Worm (Caenorhabditis elegans) whole organism, mixed stage, embryonic: ENCODE data around the gene C37C3.12.

Experiments
- blmp-1 ChIP-seq: fragments of 150-350 bp; optimal IDR thresholded peaks from 2 replicates; lab custom pipeline; 2014; ENCODE audit warnings: missing biosample characterization, missing genetic modification characterization
- ham-2 ChIP-seq: fragments of 200-800 bp; sonication (Bioruptor generic); optimal IDR thresholded peaks from 2 replicates; lab custom pipeline; 2018; ENCODE audit warnings: mild to moderate bottlenecking, missing genetic modification characterization, missing compliant biosample characterization
- lin-32 ChIP-seq: fragments of 200-800 bp; sonication (Bioruptor generic); optimal IDR thresholded peaks from 2 replicates; lab custom pipeline; 2018; ENCODE audit warnings: mild to moderate bottlenecking, missing genetic modification characterization, missing compliant biosample characterization
- lsy-2 ChIP-seq: fragments of 150-350 bp; optimal IDR thresholded peaks from 2 replicates; lab custom pipeline; 2014; ENCODE audit warnings: missing biosample characterization, missing genetic modification characterization
- mab-5 ChIP-seq: fragments of 150-350 bp; optimal IDR thresholded peaks from 2 replicates; lab custom pipeline; 2014; ENCODE audit warnings: missing biosample characterization, missing genetic modification characterization
- nhr-28 ChIP-seq: fragments of 150-350 bp; optimal IDR thresholded peaks from 2 replicates; lab custom pipeline; 2014; ENCODE audit warnings: missing biosample characterization, missing genetic modification characterization
- nhr-76 ChIP-seq: sonication (generic microtip); optimal IDR thresholded peaks from 2 replicates; lab custom pipeline; 2017; ENCODE audit warnings: missing biosample characterization, missing genetic modification characterization
- unc-62 ChIP-seq: fragments of 150-350 bp; optimal IDR thresholded peaks from 2 replicates; lab custom pipeline; 2014; ENCODE audit warnings: missing biosample characterization, missing genetic modification reagents, missing genetic modification characterization
- ztf-11 ChIP-seq: fragments of 150-350 bp; optimal IDR thresholded peaks from 2 replicates; lab custom pipeline; 2014; ENCODE audit warnings: missing biosample characterization, missing genetic modification characterization

- TF ChIP-seq blmp-1 (tag; lab: Kevin White, UChicago) (no peak), mab-5 (tag; lab: Kevin White, UChicago) (no peak), nhr-28 (tag; lab: Kevin White, UChicago) (no peak), nhr-76 (no peak), ztf-11 (tag; lab: Kevin White, UChicago) (no peak), ham-2 (GFP tag; lab: Kevin White, UChicago) (no peak), unc-62 (GFP tag; lab: Kevin White, UChicago) (peak; percentile 73), lin-32 (GFP tag; lab: Kevin White, UChicago) (no peak), lsy-2 (tag; lab: Kevin White, UChicago) (no peak)
Measured at ce11 chrV:7825836-7826235, 13.5 kb downstream of the C37C3.12 start.
